Fruit fly (Drosophila melanogaster): ENCODE results near the gene CG42729.

Gene CG42729

dm6 chr3L:15566484-15566955 lies 39.2 kb upstream of the CG42729 start (continued):
- TF ChIP-seq CG4707 (GFP tag; optimal IDR thresholded peaks at IDR 0.05): peak; percentile 70
- TF ChIP-seq zfh1 (GFP tag; IDR thresholded peaks at IDR 0.05): peak; percentile 65; the same call in 2 of the 3 replicates
- TF ChIP-seq chinmo (GFP tag; IDR thresholded peaks at IDR 0.05; ENCODE audit: partially characterized antibody): 0 out of 4 replicates have a peak, but pooled peaks have one; percentile 44
- peak; percentile 87 for TF ChIP-seq CG6765 (GFP tag; optimal IDR thresholded peaks at IDR 0.05)
- peak; percentile 73 for TF ChIP-seq CG6854 (GFP tag; optimal IDR thresholded peaks at IDR 0.05)
- TF ChIP-seq CG8478 (optimal IDR thresholded peaks at IDR 0.05): no peak
- peak; percentile 88 for TF ChIP-seq ATbp (GFP tag; optimal IDR thresholded peaks at IDR 0.05)
- no peak for TF ChIP-seq Hr78 (GFP tag; optimal IDR thresholded peaks at IDR 0.05)
- peak; percentile 54; the same call in 1 of the 3 replicates for TF ChIP-seq CG6175 (GFP tag; IDR thresholded peaks at IDR 0.05)
- TF ChIP-seq Lim3 (GFP tag; IDR thresholded peaks at IDR 0.05): no peak
- TF ChIP-seq otp (GFP tag; IDR thresholded peaks at IDR 0.05): peak; percentile 52; the same call in 1 of the 3 replicates
- peak; percentile 38 for TF ChIP-seq CG3065 (GFP tag; optimal IDR thresholded peaks at IDR 0.05)
- TF ChIP-seq ap (GFP tag; IDR thresholded peaks at IDR 0.05): no peak
- no peak for TF ChIP-seq Dref (GFP tag; IDR thresholded peaks at IDR 0.05)
- peak; percentile 62 for TF ChIP-seq da (GFP tag; optimal IDR thresholded peaks at IDR 0.05)
- TF ChIP-seq D19A (tag; optimal IDR thresholded peaks at IDR 0.05): no peak
- peak; percentile 91 for TF ChIP-seq CG2199 (GFP tag; IDR thresholded peaks at IDR 0.05)
- TF ChIP-seq CG7271 (tag; optimal IDR thresholded peaks at IDR 0.05): peak; percentile 49
- TF ChIP-seq CG3281 (GFP tag; optimal IDR thresholded peaks at IDR 0.05): peak; percentile 78
- peak; percentile 55 for TF ChIP-seq ac (GFP tag; optimal IDR thresholded peaks at IDR 0.05)
- TF ChIP-seq schlank (tag; optimal IDR thresholded peaks at IDR 0.05): peak; percentile 82
- TF ChIP-seq unc-4 (GFP tag; IDR thresholded peaks at IDR 0.05; ENCODE audit: partially characterized antibody): no peak
- TF ChIP-seq CG7928 (GFP tag; optimal IDR thresholded peaks at IDR 0.05): peak; percentile 57
- TF ChIP-seq CG11504 (tag; optimal IDR thresholded peaks at IDR 0.05): no peak
- peak; percentile 88; the same call in 1 of the 2 replicates for TF ChIP-seq rib (GFP tag; IDR thresholded peaks at IDR 0.05)
- TF ChIP-seq CG15601 (tag; optimal IDR thresholded peaks at IDR 0.05): peak; percentile 74
- TF ChIP-seq CG31365 (tag; optimal IDR thresholded peaks at IDR 0.05): peak; percentile 65
- no peak for TF ChIP-seq Opbp (GFP tag; IDR thresholded peaks at IDR 0.05; ENCODE audit: partially characterized antibody)
- no peak for TF ChIP-seq Atf3 (GFP tag; optimal IDR thresholded peaks at IDR 0.05)
- TF ChIP-seq disco-r (GFP tag; optimal IDR thresholded peaks at IDR 0.05): peak; percentile 2
- TF ChIP-seq sug (tag; optimal IDR thresholded peaks at IDR 0.05): peak; percentile 92
- no peak for TF ChIP-seq Gug (GFP tag; IDR thresholded peaks at IDR 0.05)
- peak; percentile 96 for TF ChIP-seq Med (GFP tag)
- no peak for TF ChIP-seq CoRest (tag; optimal IDR thresholded peaks at IDR 0.05)
- TF ChIP-seq Bgb (GFP tag; IDR thresholded peaks at IDR 0.05; ENCODE audit: partially characterized antibody): no peak
- peak; percentile 44 for TF ChIP-seq maf-S (GFP tag; optimal IDR thresholded peaks at IDR 0.05)
- TF ChIP-seq CG30431 (GFP tag; optimal IDR thresholded peaks at IDR 0.05): peak; percentile 36
- peak; percentile 92 for TF ChIP-seq CG15479 (GFP tag; optimal IDR thresholded peaks at IDR 0.05)
- TF ChIP-seq CG12659 (GFP tag; optimal IDR thresholded peaks at IDR 0.05): peak; percentile 41
- TF ChIP-seq CG7556 (GFP tag; optimal IDR thresholded peaks at IDR 0.05): peak; percentile 68
- peak; percentile 29 for TF ChIP-seq TFAM (GFP tag; optimal IDR thresholded peaks at IDR 0.05)
- peak; percentile 10 for TF ChIP-seq CG13123 (GFP tag; optimal IDR thresholded peaks at IDR 0.05)
- no peak for TF ChIP-seq usp (GFP tag; optimal IDR thresholded peaks at IDR 0.05)
- TF ChIP-seq CG6683 (GFP tag; optimal IDR thresholded peaks at IDR 0.05): peak; percentile 42
- TF ChIP-seq CG12942 (GFP tag; optimal IDR thresholded peaks at IDR 0.05): no peak
- peak; percentile 70 for TF ChIP-seq CG7745 (tag; optimal IDR thresholded peaks at IDR 0.05)
- TF ChIP-seq CG18599 (GFP tag; optimal IDR thresholded peaks at IDR 0.05): peak; percentile 75
- TF ChIP-seq gcm2 (GFP tag; optimal IDR thresholded peaks at IDR 0.05): no peak
- no peak for TF ChIP-seq dimm (GFP tag; IDR thresholded peaks at IDR 0.05)
- TF ChIP-seq lola (GFP tag; optimal IDR thresholded peaks at IDR 0.05): peak in 1 of 3 experiments; percentile 59

Measured in whole organism, embryonic.